Fruit fly (Drosophila melanogaster) whole organism, embryonic: ENCODE data around the gene Ms.
A peak's percentile ranks its signal among the peaks of the same experiment; 100 is the strongest.

Source experiments
- Asciz ChIP-seq: fragments of 200-800 bp; sonication (Bioruptor generic); optimal IDR thresholded peaks from 2 replicates; lab custom pipeline; 2017; ENCODE audit warnings: missing biosample characterization, mild to moderate bottlenecking, missing genetic modification characterization, missing genetic modification reagents
- Atf6 ChIP-seq: fragments of 200-800 bp; sonication (Bioruptor generic); IDR thresholded peaks from 2 replicates; pipeline ENCODE4 v1.3.6; 2022; ENCODE audit warnings: missing biosample characterization, missing genetic modification characterization
- C15 ChIP-seq: fragments of 200-800 bp; sonication (Bioruptor generic); IDR thresholded peaks from 3 replicates; pipeline ENCODE4 v1.3.6; 2022; ENCODE audit warnings: missing biosample characterization, missing genetic modification characterization
- CG11247 ChIP-seq: fragments of 200-800 bp; sonication (Bioruptor generic); IDR thresholded peaks from 2 replicates; pipeline ENCODE4 v1.3.6; 2022; ENCODE audit warnings: missing biosample characterization, missing genetic modification characterization
- CG11398 ChIP-seq: fragments of 200-800 bp; sonication (Bioruptor generic); optimal IDR thresholded peaks from 2 replicates; lab custom pipeline; 2016; ENCODE audit warnings: missing biosample characterization, missing genetic modification characterization
- CG11504 ChIP-seq: fragments of 200-800 bp; sonication (Bioruptor generic); optimal IDR thresholded peaks from 3 replicates; lab custom pipeline; 2019; ENCODE audit warnings: missing biosample characterization, mild to moderate bottlenecking, missing genetic modification characterization, moderate library complexity
- CG1233 ChIP-seq: fragments of 200-800 bp; sonication (Bioruptor generic); optimal IDR thresholded peaks from 4 replicates; lab custom pipeline; 2018; ENCODE audit warnings: missing biosample characterization, mild to moderate bottlenecking, missing genetic modification characterization
- CG13624 ChIP-seq: fragments of 200-800 bp; sonication (Bioruptor generic); optimal IDR thresholded peaks from 2 replicates; lab custom pipeline; 2016; ENCODE audit warnings: missing biosample characterization, missing genetic modification characterization
- CG17802 ChIP-seq: fragments of 200-800 bp; sonication (Bioruptor generic); optimal IDR thresholded peaks from 2 replicates; lab custom pipeline; 2018; ENCODE audit warnings: missing biosample characterization, mild to moderate bottlenecking, missing genetic modification characterization, moderate library complexity
- CG34224 ChIP-seq: fragments of 200-800 bp; sonication (Bioruptor generic); IDR thresholded peaks from 3 replicates; pipeline ENCODE4 v1.3.6; 2022; ENCODE audit warnings: missing biosample characterization, missing genetic modification characterization; ENCODE audit not compliant: partially characterized antibody
- CG4282 ChIP-seq: fragments of 200-800 bp; sonication (Bioruptor generic); optimal IDR thresholded peaks from 2 replicates; lab custom pipeline; 2016; ENCODE audit warnings: missing biosample characterization, missing genetic modification characterization
- CG4617 ChIP-seq: fragments of 200-800 bp; sonication (Bioruptor generic); optimal IDR thresholded peaks from 3 replicates; lab custom pipeline; 2016; ENCODE audit warnings: missing biosample characterization, missing genetic modification characterization, borderline replicate concordance
- CG4854 ChIP-seq: fragments of 200-800 bp; sonication (Bioruptor generic); optimal IDR thresholded peaks from 2 replicates; lab custom pipeline; 2016; ENCODE audit warnings: missing biosample characterization, missing genetic modification characterization, inconsistent platforms
- CG6254 ChIP-seq: fragments of 200-800 bp; sonication (Bioruptor generic); optimal IDR thresholded peaks from 3 replicates; lab custom pipeline; 2017; ENCODE audit warnings: mild to moderate bottlenecking, missing biosample characterization, missing genetic modification reagents, missing genetic modification characterization
- CG7745 ChIP-seq: fragments of 200-800 bp; sonication (Bioruptor generic); optimal IDR thresholded peaks from 2 replicates; lab custom pipeline; 2018; ENCODE audit warnings: missing biosample characterization, mild to moderate bottlenecking, missing genetic modification characterization, moderate library complexity
- CG7839 ChIP-seq: fragments of 200-800 bp; sonication (Bioruptor generic); optimal IDR thresholded peaks from 3 replicates; lab custom pipeline; 2018; ENCODE audit warnings: missing biosample characterization, mild to moderate bottlenecking, missing genetic modification characterization, moderate library complexity
- CG8388 ChIP-seq: fragments of 200-800 bp; sonication (Bioruptor generic); optimal IDR thresholded peaks from 2 replicates; lab custom pipeline; 2019; ENCODE audit warnings: missing biosample characterization, mild to moderate bottlenecking, missing genetic modification characterization, moderate library complexity
- CG8765 ChIP-seq: fragments of 200-800 bp; sonication (Bioruptor generic); IDR thresholded peaks from 2 replicates; pipeline ENCODE4 v1.3.6; 2022; ENCODE audit warnings: missing biosample characterization, missing genetic modification characterization
- CG9437 ChIP-seq: fragments of 200-800 bp; sonication (Bioruptor generic); optimal IDR thresholded peaks from 2 replicates; lab custom pipeline; 2018; ENCODE audit warnings: missing biosample characterization, mild to moderate bottlenecking, missing genetic modification characterization
- Deaf1 ChIP-seq: fragments of 200-800 bp; optimal IDR thresholded peaks from 3 replicates; lab custom pipeline; 2019; ENCODE audit warnings: missing biosample characterization, mild to moderate bottlenecking, missing genetic modification characterization, moderate library complexity
- Dref ChIP-seq: fragments of 200-800 bp; sonication (Bioruptor generic); IDR thresholded peaks from 2 replicates; pipeline ENCODE4 v1.3.6; 2022; ENCODE audit warnings: missing biosample characterization, missing genetic modification characterization
- Eip74EF ChIP-seq, 2 experiments: fragments of 200-800 bp in 1 of 2; fragments of >200 bp in 1 of 2; sonication (Bioruptor generic) in 1 of 2; optimal IDR thresholded peaks; 2 replicates each; lab custom pipeline; 2017 to 2019; ENCODE audit warnings: missing biosample characterization in 2 of 2, missing genetic modification characterization in 2 of 2, mild to moderate bottlenecking in 1 of 2, moderate library complexity in 1 of 2
- HLH4C ChIP-seq: fragments of 200-800 bp; sonication (Bioruptor generic); IDR thresholded peaks from 3 replicates; pipeline ENCODE4 v1.3.6; 2022; ENCODE audit warnings: missing biosample characterization, missing genetic modification characterization; ENCODE audit not compliant: partially characterized antibody
- Hand ChIP-seq: fragments of 200-800 bp; sonication (Bioruptor generic); optimal IDR thresholded peaks from 2 replicates; lab custom pipeline; 2017; ENCODE audit warnings: mild to moderate bottlenecking, missing biosample characterization, missing genetic modification reagents, missing genetic modification characterization
- Meics ChIP-seq: fragments of 200-800 bp; sonication (Bioruptor generic); optimal IDR thresholded peaks from 2 replicates; lab custom pipeline; 2017; ENCODE audit warnings: missing biosample characterization, mild to moderate bottlenecking, missing genetic modification characterization
- NfI ChIP-seq: fragments of 200-800 bp; sonication (Bioruptor generic); optimal IDR thresholded peaks from 3 replicates; lab custom pipeline; 2018; ENCODE audit warnings: missing biosample characterization, mild to moderate bottlenecking, missing genetic modification characterization, moderate library complexity
- Rfx ChIP-seq: fragments of 200-800 bp; sonication (Bioruptor generic); IDR thresholded peaks from 2 replicates; pipeline ENCODE4 v1.3.6; 2022; ENCODE audit warnings: missing biosample characterization, missing genetic modification characterization
- Sry-δ ChIP-seq: fragments of 200-800 bp; sonication (Bioruptor generic); optimal IDR thresholded peaks from 2 replicates; lab custom pipeline; 2016; ENCODE audit warnings: missing biosample characterization, missing genetic modification characterization
- YL-1 ChIP-seq: fragments of 200-800 bp; sonication (Bioruptor generic); optimal IDR thresholded peaks from 3 replicates; lab custom pipeline; 2017; ENCODE audit warnings: missing biosample characterization, mild to moderate bottlenecking, missing genetic modification characterization
- az2 ChIP-seq: fragments of 200-800 bp; sonication (Bioruptor generic); optimal IDR thresholded peaks from 3 replicates; lab custom pipeline; 2016; ENCODE audit warnings: missing biosample characterization, missing genetic modification characterization
- bbx ChIP-seq: fragments of 200-800 bp; sonication (Bioruptor generic); IDR thresholded peaks from 2 replicates; pipeline ENCODE4 v1.3.6; 2022; ENCODE audit warnings: missing biosample characterization, missing genetic modification characterization; ENCODE audit not compliant: partially characterized antibody
- cad ChIP-seq: fragments of >200 bp; optimal IDR thresholded peaks from 2 replicates; lab custom pipeline; 2017; ENCODE audit warnings: missing biosample characterization, missing genetic modification characterization
- dimm ChIP-seq: fragments of 200-800 bp; sonication (Bioruptor generic); IDR thresholded peaks from 2 replicates; pipeline ENCODE4 v1.3.6; 2022; ENCODE audit warnings: missing biosample characterization, missing genetic modification characterization
- dmrt11E ChIP-seq: fragments of 200-800 bp; sonication (Bioruptor generic); optimal IDR thresholded peaks from 3 replicates; lab custom pipeline; 2018; ENCODE audit warnings: missing biosample characterization, mild to moderate bottlenecking, missing genetic modification characterization, moderate library complexity
- ems ChIP-seq: fragments of 200-800 bp; sonication (Bioruptor generic); optimal IDR thresholded peaks from 3 replicates; lab custom pipeline; 2016; ENCODE audit warnings: missing biosample characterization, missing genetic modification characterization
- gfzf ChIP-seq: fragments of 200-800 bp; sonication (Bioruptor generic); optimal IDR thresholded peaks from 2 replicates; lab custom pipeline; 2016; ENCODE audit warnings: missing biosample characterization, mild to moderate bottlenecking, missing genetic modification characterization, moderate library complexity
- gro ChIP-seq: fragments of 200-800 bp; sonication (Bioruptor generic); optimal IDR thresholded peaks from 2 replicates; lab custom pipeline; 2016; ENCODE audit warnings: missing biosample characterization, missing genetic modification characterization
- gsb-n ChIP-seq: fragments of 200-800 bp; sonication (Bioruptor generic); optimal IDR thresholded peaks from 3 replicates; lab custom pipeline; 2018; ENCODE audit warnings: missing biosample characterization, mild to moderate bottlenecking, missing genetic modification characterization
- h ChIP-seq: fragments of >200 bp; optimal IDR thresholded peaks from 2 replicates; lab custom pipeline; 2017
- ind ChIP-seq: fragments of 200-800 bp; sonication (Bioruptor generic); optimal IDR thresholded peaks from 3 replicates; lab custom pipeline; 2016; ENCODE audit warnings: missing biosample characterization, missing genetic modification characterization
- lmd ChIP-seq: fragments of 200-800 bp; sonication (Bioruptor generic); IDR thresholded peaks from 2 replicates; pipeline ENCODE4 v1.3.6; 2022; ENCODE audit warnings: missing biosample characterization, missing genetic modification characterization
- mirr ChIP-seq: fragments of 200-800 bp; sonication (Bioruptor generic); optimal IDR thresholded peaks from 3 replicates; lab custom pipeline; 2018; ENCODE audit warnings: missing biosample characterization, mild to moderate bottlenecking, missing genetic modification characterization
- nom ChIP-seq: fragments of 200-800 bp; sonication (Bioruptor generic); optimal IDR thresholded peaks from 2 replicates; lab custom pipeline; 2017; ENCODE audit warnings: missing biosample characterization, missing genetic modification characterization, mild to moderate bottlenecking, moderate library complexity, missing genetic modification reagents
- ranshi ChIP-seq: fragments of 200-800 bp; sonication (Bioruptor generic); IDR thresholded peaks from 2 replicates; pipeline ENCODE4 v1.3.6; 2022; ENCODE audit warnings: missing biosample characterization, missing genetic modification characterization
- sisA ChIP-seq: fragments of 200-800 bp; sonication (Bioruptor generic); IDR thresholded peaks from 2 replicates; pipeline ENCODE4 v1.3.6; 2022; ENCODE audit warnings: missing biosample characterization, missing genetic modification characterization
- sna ChIP-seq: fragments of 200-800 bp; sonication (Bioruptor generic); IDR thresholded peaks from 2 replicates; pipeline ENCODE4 v1.3.6; 2022; ENCODE audit warnings: missing biosample characterization, missing genetic modification characterization; ENCODE audit not compliant: partially characterized antibody
- tio ChIP-seq: fragments of 200-800 bp; sonication (Bioruptor generic); optimal IDR thresholded peaks from 2 replicates; lab custom pipeline; 2017; ENCODE audit warnings: missing biosample characterization, missing genetic modification characterization, inconsistent platforms
- usp ChIP-seq: fragments of >200 bp; optimal IDR thresholded peaks from 2 replicates; lab custom pipeline; 2017; ENCODE audit warnings: missing biosample characterization, missing genetic modification characterization

The Ms gene

dm6 chr3R:24318217-24319082 lies 22.9 kb upstream of the Ms start, which contains the start of the genes Nab2 and BRWD3 (continued):
- TF ChIP-seq Rfx (peak; percentile 75), usp (GFP tag; lab: Kevin White, UChicago) (no peak), YL-1 (GFP tag; lab: Kevin White, UChicago) (peak; percentile 37), lmd (peak; percentile 22; the same call in 1 of the 2 replicates), ems (GFP tag; lab: Kevin White, UChicago) (no peak), C15 (GFP tag; lab: Robert Waterston, UW) (no peak), CG4282 (GFP tag; lab: Kevin White, UChicago) (no peak), gsb-n (tag; lab: Kevin White, UChicago) (no peak), CG13624 (no peak), bbx (GFP tag; lab: Robert Waterston, UW) (peak; percentile 75), Atf6 (no peak), ranshi (GFP tag; lab: Robert Waterston, UW) (peak; percentile 37; the same call in 1 of the 2 replicates), CG4854 (GFP tag; lab: Kevin White, UChicago) (no peak), Eip74EF (GFP tag; optimal IDR thresholded peaks at IDR 0.05; lab: Kevin White, UChicago) (no peak), tio (no peak), dmrt11E (peak; percentile 38), CG11504 (no peak), dimm (GFP tag; lab: Robert Waterston, UW) (no peak), cad (no peak), CG1233 (GFP tag; lab: Kevin White, UChicago) (no peak), az2 (GFP tag; lab: Kevin White, UChicago) (peak; percentile 43), CG4617 (GFP tag; lab: Kevin White, UChicago) (peak; percentile 39), h (lab: Kevin White, UChicago) (no peak), Dref (GFP tag; lab: Robert Waterston, UW) (peak; percentile 82), sna (GFP tag; lab: Robert Waterston, UW) (peak; percentile 27; the same call in 1 of the 2 replicates), CG11398 (no peak), gfzf (GFP tag; lab: Kevin White, UChicago) (no peak), CG11247 (peak; percentile 34; the same call in 1 of the 2 replicates), gro (GFP tag; lab: Kevin White, UChicago) (no peak), Deaf1 (no peak), CG9437 (GFP tag; lab: Kevin White, UChicago) (peak; percentile 33), ind (GFP tag; lab: Kevin White, UChicago) (peak; percentile 43), CG6254 (GFP tag; lab: Kevin White, UChicago) (no peak), HLH4C (peak; percentile 43), Hand (GFP tag; lab: Kevin White, UChicago) (no peak), mirr (GFP tag; lab: Kevin White, UChicago) (no peak), CG7745 (tag; lab: Kevin White, UChicago) (no peak), CG7839 (tag; lab: Kevin White, UChicago) (no peak), Asciz (GFP tag; lab: Kevin White, UChicago) (no peak), Sry-δ (GFP tag; lab: Kevin White, UChicago) (peak; percentile 78), CG8765 (GFP tag; lab: Robert Waterston, UW) (0 out of 2 replicates have a peak, but pooled peaks have one; percentile 28), Meics (GFP tag; lab: Kevin White, UChicago) (no peak), CG8388 (GFP tag; lab: Kevin White, UChicago) (no peak), sisA (GFP tag; lab: Robert Waterston, UW) (peak; percentile 11; the same call in 1 of the 2 replicates), nom (no peak), CG34224 (GFP tag; lab: Robert Waterston, UW) (peak; percentile 26; the same call in 2 of the 3 replicates), NfI (GFP tag; lab: Kevin White, UChicago) (peak; percentile 31), CG17802 (tag; lab: Kevin White, UChicago) (no peak)
